Worm (Caenorhabditis elegans): ENCODE results near the gene R12B2.8.

DNA sequence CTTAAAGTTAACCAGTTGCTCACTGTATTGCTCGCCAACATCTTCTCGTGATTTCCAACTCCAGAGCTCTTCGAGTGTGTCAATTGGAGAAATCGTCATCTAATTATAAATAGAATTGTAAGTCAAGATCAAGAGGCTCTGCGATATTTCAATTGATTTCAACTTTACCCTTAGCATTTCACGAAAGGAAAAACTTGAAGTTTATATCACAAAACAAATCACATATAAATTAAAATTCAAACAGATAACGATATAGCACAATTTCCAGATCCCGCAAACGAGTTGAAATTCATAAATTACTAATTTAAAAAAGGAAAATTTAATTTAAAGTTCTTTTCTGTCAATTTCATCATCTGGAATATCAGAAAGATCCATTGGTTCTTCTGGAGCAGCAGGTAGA lies 44.7 kb downstream of the R12B2.8 start, which contains the start of gene eng-1:
- TF ChIP-seq him-1 (tag; optimal IDR thresholded peaks at IDR 0.05) (no peak), W03F9.2 (tag; optimal IDR thresholded peaks at IDR 0.05) (no peak), dao-5 (tag; optimal IDR thresholded peaks at IDR 0.05) (no peak)
